Worm (Caenorhabditis elegans): Measurements from ENCODE around the gene fbxa-26.

Gene fbxa-26

DNA sequence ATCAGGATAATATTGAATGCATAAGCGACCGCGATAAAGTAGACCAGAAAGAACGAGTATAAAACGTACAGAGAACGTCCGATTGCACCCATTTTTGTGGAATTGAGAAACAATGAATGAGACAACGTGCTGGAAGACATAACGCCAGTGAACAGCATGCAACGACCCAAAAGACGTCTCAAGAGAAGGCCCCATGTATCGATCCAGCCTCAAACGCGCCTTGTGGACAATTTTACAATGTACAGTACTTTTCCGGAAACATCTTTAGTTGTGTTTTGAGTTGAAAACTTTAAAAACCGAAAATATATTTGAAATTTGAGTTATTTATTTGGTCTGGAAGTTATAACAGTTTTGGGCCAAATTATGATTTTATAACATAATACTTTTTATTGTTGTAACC is 8.4 kb upstream of the fbxa-26 start, which contains the start of gene Y82E9BL.3:
Gene Y82E9BL.3, minus strand, starts transcription at position 101 of the 400 bp plus-strand sequence.
- no peak for TF ChIP-seq unc-62 (GFP tag; optimal IDR thresholded peaks at IDR 0.05)

DNA sequence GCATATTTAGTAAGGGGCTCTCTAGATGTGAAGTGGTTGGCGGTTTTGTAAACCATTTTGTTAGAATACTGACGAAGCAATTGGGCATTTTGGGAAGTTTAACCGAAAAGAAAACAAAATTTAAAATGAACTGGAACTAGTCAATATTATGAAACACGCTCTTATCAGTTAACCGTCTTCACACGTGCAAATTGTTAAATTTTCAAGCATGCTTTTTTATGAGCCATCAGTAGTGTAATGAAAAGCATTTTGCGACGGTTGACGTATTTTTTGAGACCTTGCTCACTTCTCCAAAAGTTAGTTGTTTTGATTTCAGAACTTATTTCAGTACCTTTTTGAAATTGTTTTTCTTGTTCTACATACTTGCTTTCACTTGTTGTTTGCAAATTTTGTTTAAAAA is 7.0 kb upstream of the fbxa-26 start, which contains the start of gene fbxa-25:
Gene fbxa-25, minus strand, starts transcription at position 138 of the 400 bp plus-strand sequence.
- no peak for TF ChIP-seq unc-62 (GFP tag; optimal IDR thresholded peaks at IDR 0.05)

DNA sequence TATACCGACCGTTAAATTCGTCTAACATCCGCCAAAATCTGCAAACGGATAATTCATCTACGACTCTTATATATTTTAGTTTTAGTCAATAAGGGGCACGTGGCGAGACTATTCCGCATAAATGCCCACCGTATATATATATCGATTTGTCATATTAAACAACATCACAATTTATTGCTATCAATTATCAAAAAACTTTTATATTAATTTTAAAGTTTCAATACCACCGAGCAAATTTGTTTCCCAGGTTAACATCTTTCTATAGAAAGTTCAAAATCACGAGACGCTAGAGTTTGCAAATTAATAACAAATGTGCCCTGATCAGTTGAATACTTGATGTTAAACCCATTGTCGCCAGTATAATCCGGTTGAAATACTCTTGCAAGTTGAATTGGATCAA is 5.2 kb upstream of the fbxa-26 start, which contains the start of gene Y82E9BL.5:
Gene Y82E9BL.5, minus strand, starts transcription at position 101 of the 400 bp plus-strand sequence.
- TF ChIP-seq unc-62 (GFP tag; optimal IDR thresholded peaks at IDR 0.05): no peak

ce11 chrIII:1347003-1347402 is 4.7 kb upstream of the fbxa-26 start:
- TF ChIP-seq unc-62 (GFP tag; optimal IDR thresholded peaks at IDR 0.05): no peak

ce11 chrIII:1345694-1346093 is 3.4 kb upstream of the fbxa-26 start, which contains the start of gene Y82E9BL.6:
Y82E9BL.6 (minus strand) TSS chrIII:1345794.
- no peak for TF ChIP-seq unc-62 (GFP tag; optimal IDR thresholded peaks at IDR 0.05)

DNA sequence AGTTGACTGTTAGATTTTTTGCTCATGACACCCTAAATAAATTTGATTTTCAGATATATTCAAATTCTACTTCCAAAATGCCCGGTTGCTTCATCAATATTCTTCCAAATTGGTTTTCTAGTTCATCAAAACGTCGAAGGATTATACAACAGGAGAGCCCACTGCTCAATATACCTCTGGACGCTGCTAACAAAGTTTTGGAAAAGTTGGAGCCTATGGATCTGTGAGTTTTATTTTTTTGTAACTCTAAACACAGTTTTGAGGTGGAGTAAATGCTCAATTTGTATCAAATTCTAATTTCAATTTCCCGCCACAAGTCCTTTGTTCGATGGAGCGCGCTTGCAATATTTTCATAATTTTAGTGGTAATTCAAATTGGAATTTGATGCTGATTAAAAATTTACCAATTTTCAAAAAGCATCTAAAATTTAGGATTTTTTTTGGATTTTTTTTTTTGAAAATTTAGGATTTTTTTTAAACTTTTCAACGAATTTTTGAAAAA is 647 bp upstream of the fbxa-26 start, which contains the start of gene fbxa-27:
Gene fbxa-27, plus strand, starts transcription at position 51 of the 501 bp plus-strand sequence.
- no peak for TF ChIP-seq unc-62 (GFP tag; optimal IDR thresholded peaks at IDR 0.05)

DNA sequence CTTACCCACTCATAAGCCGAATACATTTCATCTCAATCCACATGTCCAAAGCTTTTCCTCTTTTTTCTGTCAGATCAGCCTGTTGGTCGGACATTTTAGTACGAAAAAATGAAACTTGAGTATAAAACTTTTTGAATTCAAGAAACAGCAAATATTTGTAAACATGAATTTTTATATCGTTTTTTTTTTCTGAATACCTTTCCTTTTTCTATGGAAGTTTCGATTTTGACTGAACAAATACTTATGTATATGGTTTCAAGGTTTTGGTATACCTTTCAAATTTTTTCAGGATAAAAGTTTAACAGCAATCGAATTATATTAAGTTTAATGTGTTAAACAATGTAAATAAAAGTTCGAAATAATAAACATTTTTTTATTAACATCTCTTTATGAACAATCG is 2.1 kb downstream of the fbxa-26 start, which contains the start of gene fbxa-5:
Gene fbxa-5, minus strand, starts transcription at position 101 of the 400 bp plus-strand sequence.
- no peak for TF ChIP-seq unc-62 (GFP tag; optimal IDR thresholded peaks at IDR 0.05)

DNA sequence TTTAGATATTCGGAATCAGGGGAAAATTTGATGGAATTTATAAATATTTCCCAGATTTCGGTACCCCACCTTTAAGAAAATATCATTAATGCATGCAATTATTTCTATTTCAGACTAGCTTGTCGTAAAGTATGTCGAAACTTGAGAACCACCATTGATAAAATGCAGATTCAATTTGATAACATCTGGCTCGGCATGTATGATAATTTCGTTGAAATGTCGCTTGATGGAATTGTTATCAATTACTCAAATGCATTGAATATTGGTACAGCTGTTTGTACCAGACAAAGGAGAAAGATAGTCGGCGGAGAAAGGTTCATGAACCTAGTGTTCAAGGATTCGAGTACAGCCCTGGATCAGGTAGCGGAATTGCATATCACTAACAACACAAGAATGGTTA is 10.4 kb downstream of the fbxa-26 start, which contains the start of gene Y82E9BL.19:
Gene Y82E9BL.19, plus strand, starts transcription at position 123 of the 400 bp plus-strand sequence.
- TF ChIP-seq unc-62 (GFP tag; optimal IDR thresholded peaks at IDR 0.05): no peak

DNA sequence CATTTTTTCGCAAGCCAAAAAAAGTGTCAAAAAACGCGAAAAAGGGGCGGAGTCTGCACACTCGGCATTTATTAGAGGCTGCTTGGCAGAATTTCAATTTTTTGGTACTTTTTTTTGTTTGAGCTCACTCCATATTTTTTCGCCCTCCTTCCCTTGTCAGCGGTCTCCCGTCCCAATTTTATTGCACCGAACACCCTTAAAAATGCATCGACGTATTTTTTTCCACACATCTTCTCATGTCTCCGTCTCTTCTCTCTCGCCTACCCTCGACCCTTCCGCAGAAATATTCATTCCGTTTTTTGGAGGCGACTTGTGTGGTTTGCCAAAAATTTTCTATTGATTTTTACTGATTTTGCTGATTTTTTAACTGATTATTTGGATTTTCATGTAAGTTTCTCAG is 15.8 kb downstream of the fbxa-26 start, which contains the start of gene Y82E9BL.18:
Gene Y82E9BL.18, plus strand, starts transcription at position 301 of the 400 bp plus-strand sequence.
- no peak for TF ChIP-seq unc-62 (GFP tag; optimal IDR thresholded peaks at IDR 0.05)

ce11 chrIII:1324513-1324912 is 17.8 kb downstream of the fbxa-26 start, which contains the start of gene fbxa-14:
fbxa-14 (minus strand) TSS chrIII:1324613.
- TF ChIP-seq unc-62 (GFP tag; optimal IDR thresholded peaks at IDR 0.05): no peak

DNA sequence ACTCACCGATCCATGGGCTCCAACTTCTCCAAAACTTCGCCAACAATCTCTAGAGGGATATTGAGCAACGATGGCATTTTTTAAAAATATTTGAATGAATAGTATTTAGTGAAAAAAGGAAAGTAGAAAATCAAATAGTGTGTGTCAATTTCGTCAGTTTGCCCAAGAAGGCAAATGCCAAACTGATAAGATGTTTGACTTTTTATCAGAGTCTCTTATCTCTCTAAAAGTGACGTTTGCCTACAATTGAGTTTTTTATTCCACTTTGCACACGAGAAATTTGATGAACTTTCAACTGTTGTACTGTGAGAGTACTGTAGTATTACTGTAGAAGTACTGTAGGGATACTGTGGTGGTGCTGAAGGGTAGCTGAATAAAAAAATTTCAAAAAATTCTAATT is 18.8 kb downstream of the fbxa-26 start:
- TF ChIP-seq unc-62 (GFP tag; optimal IDR thresholded peaks at IDR 0.05): no peak

DNA sequence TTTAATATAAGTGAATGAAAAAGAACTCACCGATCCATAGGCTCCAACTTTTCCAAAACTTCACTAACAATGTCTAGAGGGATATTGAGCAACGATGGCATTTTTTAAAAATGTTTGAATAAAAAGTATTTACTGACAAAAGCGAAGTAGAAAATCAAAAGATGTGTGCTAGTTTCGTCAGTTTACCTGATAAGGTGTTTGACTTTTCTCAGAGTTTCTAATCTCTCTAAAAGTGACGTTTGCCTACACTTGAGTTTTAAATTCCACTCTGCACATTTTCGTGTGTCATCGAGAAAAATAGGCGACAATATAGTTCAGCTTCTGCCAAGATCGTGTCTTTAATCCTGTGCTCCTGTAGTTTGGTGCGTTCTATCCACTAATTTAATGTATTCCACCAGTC is 20.8 kb downstream of the fbxa-26 start, which contains the start of gene fbxa-15:
Gene fbxa-15, minus strand, starts transcription at position 101 of the 400 bp plus-strand sequence.
- TF ChIP-seq unc-62 (GFP tag; optimal IDR thresholded peaks at IDR 0.05): no peak

DNA sequence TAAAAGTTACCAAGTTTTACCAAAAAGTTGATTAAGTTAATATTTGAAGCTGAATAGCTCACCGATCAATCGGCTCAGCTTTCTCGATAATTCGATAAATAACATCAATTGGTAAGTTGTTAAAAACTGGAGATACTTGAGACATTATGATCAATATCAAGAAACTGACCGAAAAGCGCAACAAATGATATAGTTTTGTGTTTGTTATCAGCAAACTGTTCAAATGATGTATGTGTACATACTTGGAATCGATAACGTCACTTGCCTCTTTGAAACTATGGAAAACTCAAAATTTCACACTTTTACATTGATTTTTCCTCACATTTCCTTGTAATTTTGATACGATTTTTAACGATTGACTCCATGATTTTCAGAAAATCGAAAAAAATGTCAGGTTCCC is 27.3 kb downstream of the fbxa-26 start, which contains the start of the genes fbxa-80 and fbxa-19:
Gene fbxa-80, minus strand, starts transcription at position 173 of the 400 bp plus-strand sequence.
Gene fbxa-19, plus strand, starts transcription at position 364 of the 400 bp plus-strand sequence.
- no peak for TF ChIP-seq unc-62 (GFP tag; optimal IDR thresholded peaks at IDR 0.05)

DNA sequence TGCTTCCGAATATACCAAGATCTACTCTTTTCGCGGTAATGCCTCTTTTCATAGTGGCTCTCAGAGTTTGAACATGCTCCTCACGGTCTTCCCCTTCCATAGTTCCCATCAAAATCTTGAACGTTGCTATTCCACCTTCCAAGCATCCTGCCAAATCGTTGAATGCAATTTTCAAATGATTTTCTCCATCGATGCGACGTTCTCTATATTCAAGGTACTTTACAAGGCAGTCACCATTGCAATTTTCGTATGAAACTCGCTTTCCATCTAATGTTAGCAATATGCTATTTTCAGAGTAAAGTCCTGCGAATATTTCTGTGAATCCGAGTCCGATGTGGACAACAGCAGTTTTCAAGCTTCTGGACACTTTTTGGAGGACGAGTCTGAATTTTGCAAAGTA is 28.0 kb downstream of the fbxa-26 start:
- no peak for TF ChIP-seq unc-62 (GFP tag; optimal IDR thresholded peaks at IDR 0.05)

- no peak for TF ChIP-seq unc-62 (GFP tag; optimal IDR thresholded peaks at IDR 0.05)
Observed at ce11 chrIII:1311367-1311766, 31.0 kb downstream of the fbxa-26 start.

- no peak for TF ChIP-seq unc-62 (GFP tag; optimal IDR thresholded peaks at IDR 0.05)
Observed at ce11 chrIII:1308887-1309286, 33.4 kb downstream of the fbxa-26 start, which contains the start of gene Y82E9BL.12. Y82E9BL.12 (plus strand) TSS chrIII:1309187.

DNA sequence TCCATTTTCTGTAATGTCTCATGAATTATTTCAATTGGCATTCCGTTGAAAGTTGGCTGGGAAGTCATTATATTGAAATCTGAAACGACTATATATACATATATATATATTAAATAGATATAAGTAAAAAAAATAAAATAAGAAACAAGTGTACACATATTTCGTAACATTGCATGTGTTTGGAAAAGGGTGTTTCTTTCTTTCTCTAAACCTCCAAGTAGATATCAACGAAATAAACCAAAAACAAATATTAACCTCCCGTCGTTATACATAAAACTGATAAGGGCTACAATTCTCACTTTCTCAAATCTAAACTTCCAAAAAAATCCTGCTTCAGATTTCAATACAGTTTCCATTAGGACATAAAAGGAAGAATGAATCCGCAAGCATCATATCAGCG is 34.1 kb downstream of the fbxa-26 start, which contains the start of gene fbxa-79:
Gene fbxa-79, minus strand, starts transcription at position 86 of the 400 bp plus-strand sequence.
- no peak for TF ChIP-seq unc-62 (GFP tag; optimal IDR thresholded peaks at IDR 0.05)

Data from whole organism, dauer.